Fruit fly (Drosophila melanogaster) whole organism, prepupa: Measurements from ENCODE around the gene CG17646.

Source experiments
- CG16779 ChIP-seq: fragments of 200-800 bp; sonication (Bioruptor generic); optimal IDR thresholded peaks from 3 replicates; lab custom pipeline; 2017; ENCODE audit warnings: missing biosample characterization, mild to moderate bottlenecking, missing genetic modification characterization
- CG34406 ChIP-seq: fragments of 200-800 bp; sonication (Bioruptor generic); optimal IDR thresholded peaks from 3 replicates; lab custom pipeline; 2016; ENCODE audit warnings: missing biosample characterization, missing genetic modification characterization
- CG4318 ChIP-seq: fragments of 200-800 bp; sonication (Bioruptor generic); optimal IDR thresholded peaks from 3 replicates; lab custom pipeline; 2017; ENCODE audit warnings: missing biosample characterization, mild to moderate bottlenecking, missing genetic modification characterization
- Gug ChIP-seq: fragments of 200-800 bp; sonication (Bioruptor generic); IDR thresholded peaks from 2 replicates; pipeline ENCODE4 v1.3.6; 2022; ENCODE audit warnings: missing biosample characterization, missing genetic modification characterization
- Sox102F ChIP-seq: fragments of 200-800 bp; sonication (Bioruptor generic); optimal IDR thresholded peaks from 2 replicates; lab custom pipeline; 2016; ENCODE audit warnings: missing biosample characterization, mild to moderate bottlenecking, missing genetic modification characterization
- fkh ChIP-seq: fragments of 200-800 bp; sonication (Bioruptor generic); optimal IDR thresholded peaks from 3 replicates; lab custom pipeline; 2017; ENCODE audit warnings: missing biosample characterization, mild to moderate bottlenecking, missing genetic modification characterization, moderate library complexity
- pdm3 ChIP-seq: fragments of 200-800 bp; sonication (Bioruptor generic); optimal IDR thresholded peaks from 3 replicates; lab custom pipeline; 2016; ENCODE audit warnings: missing biosample characterization, missing genetic modification characterization

dm6 chr2L:1706961-1707360 lies 25.4 kb upstream of the CG17646 start:
- no peak for TF ChIP-seq Sox102F
- no peak for TF ChIP-seq CG34406
- TF ChIP-seq CG4318 (GFP tag; lab: Kevin White, UChicago) = no peak
- TF ChIP-seq pdm3 = no peak
- TF ChIP-seq CG16779 (tag; lab: Kevin White, UChicago) = no peak
- no peak for TF ChIP-seq Gug (GFP tag; lab: Robert Waterston, UW)
- TF ChIP-seq fkh (GFP tag; lab: Kevin White, UChicago) = no peak
